Fruit fly (Drosophila melanogaster) whole organism, embryonic: ENCODE data around the gene Cdc27.
A peak's percentile ranks its signal among the peaks of the same experiment; 100 is the strongest.

Experiments
- Antp ChIP-seq: fragments of 200-800 bp; sonication (Bioruptor generic); optimal IDR thresholded peaks from 3 replicates; lab custom pipeline; 2016; ENCODE audit warnings: missing biosample characterization, missing genetic modification characterization
- CG10431 ChIP-seq: fragments of 200-800 bp; sonication (Bioruptor generic); optimal IDR thresholded peaks from 3 replicates; lab custom pipeline; 2018; ENCODE audit warnings: missing biosample characterization, mild to moderate bottlenecking, missing genetic modification characterization
- CG13287 ChIP-seq: fragments of 200-800 bp; sonication (Bioruptor generic); IDR thresholded peaks from 2 replicates; pipeline ENCODE4 v1.3.6; 2022; ENCODE audit warnings: missing biosample characterization, missing genetic modification characterization; ENCODE audit not compliant: partially characterized antibody
- CG14050 ChIP-seq: fragments of 200-800 bp; sonication (Bioruptor generic); IDR thresholded peaks from 3 replicates; pipeline ENCODE4 v1.3.6; 2022; ENCODE audit warnings: missing biosample characterization, missing genetic modification characterization
- CG1602 ChIP-seq: fragments of 200-800 bp; sonication (Bioruptor generic); optimal IDR thresholded peaks from 3 replicates; lab custom pipeline; 2016; ENCODE audit warnings: missing biosample characterization, missing genetic modification characterization
- CG1603 ChIP-seq: fragments of 200-800 bp; sonication (Bioruptor generic); optimal IDR thresholded peaks from 2 replicates; lab custom pipeline; 2019; ENCODE audit warnings: missing biosample characterization, mild to moderate bottlenecking, missing genetic modification characterization, moderate library complexity
- CG16815 ChIP-seq: fragments of 200-800 bp; sonication (Bioruptor generic); optimal IDR thresholded peaks from 3 replicates; lab custom pipeline; 2017; ENCODE audit warnings: missing biosample characterization, mild to moderate bottlenecking, missing genetic modification characterization
- CG16863 ChIP-seq: fragments of 200-800 bp; sonication (Bioruptor generic); optimal IDR thresholded peaks from 3 replicates; lab custom pipeline; 2016; ENCODE audit warnings: missing biosample characterization, missing genetic modification characterization
- CG17612 ChIP-seq: fragments of 200-800 bp; sonication (Bioruptor generic); IDR thresholded peaks from 2 replicates; pipeline ENCODE4 v1.3.6; 2022; ENCODE audit warnings: missing biosample characterization, missing genetic modification characterization
- CG1792 ChIP-seq: fragments of 200-800 bp; sonication (Bioruptor generic); optimal IDR thresholded peaks from 2 replicates; lab custom pipeline; 2016; ENCODE audit warnings: missing biosample characterization, missing genetic modification characterization
- CG33213 ChIP-seq: fragments of 200-800 bp; sonication (Bioruptor generic); optimal IDR thresholded peaks from 3 replicates; lab custom pipeline; 2016; ENCODE audit warnings: missing biosample characterization, missing genetic modification characterization
- CG34376 ChIP-seq: fragments of 200-800 bp; sonication (Bioruptor generic); optimal IDR thresholded peaks from 2 replicates; lab custom pipeline; 2018; ENCODE audit warnings: missing biosample characterization, mild to moderate bottlenecking, missing genetic modification characterization
- CG4328 ChIP-seq: fragments of 200-800 bp; sonication (Bioruptor generic); optimal IDR thresholded peaks from 3 replicates; lab custom pipeline; 2017; ENCODE audit warnings: missing biosample characterization, missing genetic modification reagents, missing genetic modification characterization
- CG6254 ChIP-seq: fragments of 200-800 bp; sonication (Bioruptor generic); optimal IDR thresholded peaks from 3 replicates; lab custom pipeline; 2017; ENCODE audit warnings: mild to moderate bottlenecking, missing biosample characterization, missing genetic modification reagents, missing genetic modification characterization
- CG6683 ChIP-seq: fragments of 200-800 bp; sonication (Bioruptor generic); optimal IDR thresholded peaks from 2 replicates; lab custom pipeline; 2017; ENCODE audit warnings: missing biosample characterization, mild to moderate bottlenecking, missing genetic modification characterization, missing genetic modification reagents
- CG6765 ChIP-seq: fragments of 200-800 bp; sonication (Bioruptor generic); optimal IDR thresholded peaks from 3 replicates; lab custom pipeline; 2017; ENCODE audit warnings: missing biosample characterization, mild to moderate bottlenecking, missing genetic modification characterization
- CG7745 ChIP-seq: fragments of 200-800 bp; sonication (Bioruptor generic); optimal IDR thresholded peaks from 2 replicates; lab custom pipeline; 2018; ENCODE audit warnings: missing biosample characterization, mild to moderate bottlenecking, missing genetic modification characterization, moderate library complexity
- CG9215 ChIP-seq: fragments of 200-800 bp; sonication (Bioruptor generic); IDR thresholded peaks from 2 replicates; pipeline ENCODE4 v1.3.6; 2022; ENCODE audit warnings: missing biosample characterization, missing genetic modification characterization
- Chrac-16 ChIP-seq: fragments of 200-800 bp; sonication (Bioruptor generic); optimal IDR thresholded peaks from 3 replicates; lab custom pipeline; 2016; ENCODE audit warnings: missing biosample characterization, missing genetic modification characterization
- ERR ChIP-seq: fragments of 200-800 bp; sonication (Bioruptor generic); optimal IDR thresholded peaks from 2 replicates; lab custom pipeline; 2016; ENCODE audit warnings: missing biosample characterization, missing genetic modification characterization
- GATAe ChIP-seq: fragments of 200-800 bp; sonication (Bioruptor generic); conservative IDR thresholded peaks from 2 replicates; pipeline ENCODE4 v1.3.6; 2022; ENCODE audit warnings: missing biosample characterization, missing genetic modification characterization
- Hr51 ChIP-seq, 2 experiments: fragments of 200-800 bp; sonication (Bioruptor generic); optimal IDR thresholded peaks; 2 replicates in 1 of 2; 3 replicates in 1 of 2; lab custom pipeline; 2016 to 2018; ENCODE audit warnings: missing biosample characterization in 2 of 2, missing genetic modification characterization in 2 of 2, mild to moderate bottlenecking in 1 of 2, moderate library complexity in 1 of 2
- Meics ChIP-seq: fragments of 200-800 bp; sonication (Bioruptor generic); optimal IDR thresholded peaks from 2 replicates; lab custom pipeline; 2017; ENCODE audit warnings: missing biosample characterization, mild to moderate bottlenecking, missing genetic modification characterization
- Mrtf ChIP-seq: fragments of 200-800 bp; sonication (Bioruptor generic); IDR thresholded peaks from 3 replicates; pipeline ENCODE4 v1.3.6; 2022; ENCODE audit warnings: missing biosample characterization, missing genetic modification characterization
- NK7.1 ChIP-seq: fragments of 200-800 bp; sonication (Bioruptor generic); optimal IDR thresholded peaks from 3 replicates; lab custom pipeline; 2016; ENCODE audit warnings: missing biosample characterization, missing genetic modification characterization
- Oaz ChIP-seq: fragments of 200-800 bp; sonication (Bioruptor generic); IDR thresholded peaks from 2 replicates; pipeline ENCODE4 v1.3.6; 2022; ENCODE audit warnings: missing biosample characterization, missing genetic modification characterization
- Side ChIP-seq: fragments of 200-800 bp; sonication (Bioruptor generic); optimal IDR thresholded peaks from 2 replicates; lab custom pipeline; 2016; ENCODE audit warnings: missing biosample characterization, missing genetic modification characterization
- Sox102F ChIP-seq: fragments of 200-800 bp; sonication (Bioruptor generic); optimal IDR thresholded peaks from 2 replicates; lab custom pipeline; 2018; ENCODE audit warnings: missing biosample characterization, mild to moderate bottlenecking, missing genetic modification characterization, moderate library complexity
- Ssrp ChIP-seq: fragments of 200-800 bp; sonication (Bioruptor generic); optimal IDR thresholded peaks from 2 replicates; lab custom pipeline; 2018; ENCODE audit warnings: missing biosample characterization, mild to moderate bottlenecking, missing genetic modification characterization, moderate library complexity
- ash1 ChIP-seq: fragments of 200-800 bp; sonication (Bioruptor generic); optimal IDR thresholded peaks from 2 replicates; lab custom pipeline; 2018; ENCODE audit warnings: missing biosample characterization, mild to moderate bottlenecking, missing genetic modification characterization
- ato ChIP-seq: fragments of 200-800 bp; sonication (Bioruptor generic); IDR thresholded peaks from 2 replicates; pipeline ENCODE4 v1.3.6; 2022; ENCODE audit warnings: missing biosample characterization, missing genetic modification characterization; ENCODE audit not compliant: partially characterized antibody
- chif ChIP-seq, 2 experiments: fragments of 200-800 bp; sonication (Bioruptor generic); optimal IDR thresholded peaks; 3 replicates each; lab custom pipeline; 2016; ENCODE audit warnings: missing biosample characterization in 2 of 2, missing genetic modification characterization in 2 of 2
- en ChIP-seq: fragments of 200-800 bp; sonication (Bioruptor generic); optimal IDR thresholded peaks from 2 replicates; lab custom pipeline; 2016; ENCODE audit warnings: missing biosample characterization, missing genetic modification characterization
- eve ChIP-seq, 2 experiments: fragments of >200 bp; optimal IDR thresholded peaks; 2 replicates each; lab custom pipeline; 2017; ENCODE audit warnings: missing biosample characterization in 2 of 2, missing genetic modification characterization in 2 of 2
- ind ChIP-seq: fragments of 200-800 bp; sonication (Bioruptor generic); optimal IDR thresholded peaks from 3 replicates; lab custom pipeline; 2016; ENCODE audit warnings: missing biosample characterization, missing genetic modification characterization
- lov ChIP-seq, 2 experiments: fragments of 200-800 bp in 1 of 2; fragments of >200 bp in 1 of 2; sonication (Bioruptor generic) in 1 of 2; IDR thresholded peaks in 1 of 2; optimal IDR thresholded peaks in 1 of 2; 2 replicates in 1 of 2; 3 replicates in 1 of 2; pipeline versions ENCODE4 v1.3.6 to Lab custom; 2017 to 2022; ENCODE audit warnings: missing biosample characterization in 1 of 2, missing genetic modification characterization in 1 of 2
- maf-S ChIP-seq: fragments of 200-800 bp; sonication (Bioruptor generic); optimal IDR thresholded peaks from 2 replicates; lab custom pipeline; 2016; ENCODE audit warnings: missing biosample characterization, missing genetic modification characterization
- mam ChIP-seq: fragments of 200-800 bp; sonication (Bioruptor generic); optimal IDR thresholded peaks from 3 replicates; lab custom pipeline; 2016; ENCODE audit warnings: missing biosample characterization, missing genetic modification characterization
- mirr ChIP-seq: fragments of 200-800 bp; sonication (Bioruptor generic); optimal IDR thresholded peaks from 3 replicates; lab custom pipeline; 2018; ENCODE audit warnings: missing biosample characterization, mild to moderate bottlenecking, missing genetic modification characterization
- nerfin-1 ChIP-seq: fragments of 200-800 bp; sonication (Bioruptor generic); optimal IDR thresholded peaks from 3 replicates; lab custom pipeline; 2019; ENCODE audit warnings: missing biosample characterization, mild to moderate bottlenecking, missing genetic modification characterization, moderate library complexity
- nmo ChIP-seq: fragments of 200-800 bp; sonication (Bioruptor generic); optimal IDR thresholded peaks from 2 replicates; lab custom pipeline; 2018; ENCODE audit warnings: missing biosample characterization, mild to moderate bottlenecking, missing genetic modification characterization, moderate library complexity
- odd ChIP-seq: fragments of 200-800 bp; sonication (Bioruptor generic); optimal IDR thresholded peaks from 2 replicates; lab custom pipeline; 2017; ENCODE audit warnings: missing biosample characterization, mild to moderate bottlenecking, missing genetic modification characterization
- scrt ChIP-seq: fragments of 200-800 bp; sonication (Bioruptor generic); optimal IDR thresholded peaks from 2 replicates; lab custom pipeline; 2018; ENCODE audit warnings: missing biosample characterization, mild to moderate bottlenecking, missing genetic modification characterization, moderate library complexity
- sima ChIP-seq: fragments of 200-800 bp; sonication (Bioruptor generic); optimal IDR thresholded peaks from 2 replicates; lab custom pipeline; 2016; ENCODE audit warnings: missing biosample characterization, missing genetic modification characterization
- slp2 ChIP-seq: fragments of 200-800 bp; sonication (Bioruptor generic); optimal IDR thresholded peaks from 2 replicates; lab custom pipeline; 2016; ENCODE audit warnings: missing biosample characterization, missing genetic modification characterization
- sqz ChIP-seq: fragments of 200-800 bp; sonication (Bioruptor generic); optimal IDR thresholded peaks from 3 replicates; lab custom pipeline; 2018; ENCODE audit warnings: missing biosample characterization, mild to moderate bottlenecking, missing genetic modification characterization
- stwl ChIP-seq: fragments of 200-800 bp; sonication (Bioruptor generic); optimal IDR thresholded peaks from 3 replicates; lab custom pipeline; 2018; ENCODE audit warnings: missing biosample characterization, mild to moderate bottlenecking, missing genetic modification characterization, moderate library complexity
- sug ChIP-seq: fragments of 200-800 bp; optimal IDR thresholded peaks from 2 replicates; lab custom pipeline; 2019; ENCODE audit warnings: missing biosample characterization, mild to moderate bottlenecking, missing genetic modification characterization, moderate library complexity
- vnd ChIP-seq: fragments of 200-800 bp; sonication (Bioruptor generic); IDR thresholded peaks from 3 replicates; pipeline ENCODE4 v1.3.6; 2022; ENCODE audit warnings: missing biosample characterization, missing genetic modification characterization; ENCODE audit not compliant: partially characterized antibody
- zen ChIP-seq: fragments of 200-800 bp; sonication (Bioruptor generic); optimal IDR thresholded peaks from 3 replicates; lab custom pipeline; 2018; ENCODE audit warnings: missing biosample characterization, mild to moderate bottlenecking, missing genetic modification characterization, moderate library complexity

Gene Cdc27

DNA sequence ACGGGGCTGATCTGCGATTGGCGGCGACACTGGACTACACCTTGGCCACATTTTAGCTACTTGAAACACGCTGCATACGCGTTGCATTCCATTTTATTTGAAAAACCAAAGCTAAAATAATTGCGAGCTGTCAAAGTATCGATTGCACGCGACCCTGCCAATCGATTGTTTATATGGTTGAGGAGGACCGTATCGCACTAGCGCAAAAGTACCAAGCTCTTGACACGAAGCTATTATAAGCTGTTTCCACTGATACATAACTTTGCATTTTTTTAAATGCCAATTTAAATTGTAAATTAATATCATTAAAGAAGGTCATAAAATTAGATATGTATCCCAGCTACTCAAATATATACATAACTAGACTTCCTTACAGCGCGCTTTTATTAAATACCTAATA lies at the start of gene Cdc27 (continued):
- TF ChIP-seq Sox102F (GFP tag; lab: Kevin White, UChicago) (peak; percentile 28), lov (optimal IDR thresholded peaks at IDR 0.05; lab: Kevin White, UChicago) (no peak), lov (GFP tag; IDR thresholded peaks at IDR 0.05; lab: Robert Waterston, UW) (no peak), GATAe (GFP tag; lab: Robert Waterston, UW) (no peak), maf-S (GFP tag; lab: Kevin White, UChicago) (peak; percentile 10), CG1792 (GFP tag; lab: Kevin White, UChicago) (no peak), CG14050 (no peak), sug (tag; lab: Kevin White, UChicago) (peak; percentile 53), Meics (peak; percentile 50), CG6683 (GFP tag; lab: Kevin White, UChicago) (no peak), ato (GFP tag; lab: Robert Waterston, UW) (peak; percentile 75), CG16863 (GFP tag; lab: Kevin White, UChicago) (no peak), scrt (peak; percentile 19), Mrtf (GFP tag; lab: Robert Waterston, UW) (no peak), CG6765 (GFP tag; lab: Kevin White, UChicago) (no peak), zen (tag; lab: Kevin White, UChicago) (peak; percentile 84), Antp (GFP tag; lab: Kevin White, UChicago) (peak; percentile 15), Hr51 (GFP tag; optimal IDR thresholded peaks at IDR 0.05; lab: Kevin White, UChicago) (peak in 1 of 2 experiments; percentile 31), stwl (tag; lab: Kevin White, UChicago) (peak; percentile 67), ind (GFP tag; lab: Kevin White, UChicago) (peak; percentile 14), nmo (GFP tag; lab: Kevin White, UChicago) (peak; percentile 72), ERR (GFP tag; lab: Kevin White, UChicago) (no peak), CG16815 (GFP tag; lab: Kevin White, UChicago) (no peak), Ssrp (tag; lab: Kevin White, UChicago) (peak; percentile 26), nerfin-1 (tag; lab: Kevin White, UChicago) (no peak), CG6254 (GFP tag; lab: Kevin White, UChicago) (no peak), eve (GFP tag; optimal IDR thresholded peaks at IDR 0.05; lab: Kevin White, UChicago) (no peak), sima (GFP tag; lab: Kevin White, UChicago) (no peak), CG34376 (GFP tag; lab: Kevin White, UChicago) (no peak), CG17612 (GFP tag; lab: Robert Waterston, UW) (no peak), odd (GFP tag; lab: Kevin White, UChicago) (no peak), CG7745 (tag; lab: Kevin White, UChicago) (no peak), CG1602 (peak; percentile 1), mirr (GFP tag; lab: Kevin White, UChicago) (no peak), mam (GFP tag; lab: Kevin White, UChicago) (peak; percentile 61), en (GFP tag; lab: Kevin White, UChicago) (no peak), CG4328 (GFP tag; lab: Kevin White, UChicago) (no peak), CG1603 (tag; lab: Kevin White, UChicago) (peak; percentile 78), Oaz (no peak), sqz (GFP tag; lab: Kevin White, UChicago) (no peak), CG13287 (GFP tag; lab: Robert Waterston, UW) (peak; percentile 83), NK7.1 (GFP tag; lab: Kevin White, UChicago) (no peak), CG33213 (peak; percentile 30), vnd (peak; percentile 78), slp2 (GFP tag; lab: Kevin White, UChicago) (no peak), chif (GFP tag; optimal IDR thresholded peaks at IDR 0.05; lab: Kevin White, UChicago) (no peak), CG9215 (GFP tag; lab: Robert Waterston, UW) (no peak), CG10431 (GFP tag; lab: Kevin White, UChicago) (peak; percentile 95), Chrac-16 (GFP tag; lab: Kevin White, UChicago) (peak; percentile 39), ash1 (GFP tag; lab: Kevin White, UChicago) (no peak), Side (peak; percentile 26)
